Worm (Caenorhabditis elegans): ENCODE data around the gene B0024.11.

B0024.11 gene

ce11 chrV:10307283-10307682 is 12.1 kb downstream of the B0024.11 start, which contains the start of gene che-12:
Gene che-12 (minus strand): TSS chrV:10307383.
- no peak for TF ChIP-seq nhr-20 (tag; optimal IDR thresholded peaks at IDR 0.05)
- TF ChIP-seq zag-1 (tag; optimal IDR thresholded peaks at IDR 0.05): no peak
- peak; percentile 38 for TF ChIP-seq fkh-8 (tag; optimal IDR thresholded peaks at IDR 0.05)

- TF ChIP-seq unc-98 (GFP tag; IDR thresholded peaks at IDR 0.05) (no peak), fkh-4 (tag; optimal IDR thresholded peaks at IDR 0.05; ENCODE audit: borderline replicate concordance) (no peak), alr-1 (tag; optimal IDR thresholded peaks at IDR 0.05; ENCODE audit: borderline replicate concordance) (no peak), F16B12.6 (tag; optimal IDR thresholded peaks at IDR 0.05) (no peak), zip-4 (GFP tag; optimal IDR thresholded peaks at IDR 0.05) (no peak), swsn-7 (tag; optimal IDR thresholded peaks at IDR 0.05) (no peak), snpc-4 (tag; optimal IDR thresholded peaks at IDR 0.05) (no peak), zag-1 (tag; optimal IDR thresholded peaks at IDR 0.05) (no peak), vab-15 (tag; optimal IDR thresholded peaks at IDR 0.05) (no peak), nhr-90 (tag; optimal IDR thresholded peaks at IDR 0.05; ENCODE audit: poor library complexity) (no peak), ceh-88 (GFP tag; IDR thresholded peaks at IDR 0.05) (no peak), isw-1 (GFP tag; IDR thresholded peaks at IDR 0.05) (no peak), ceh-90 (tag; optimal IDR thresholded peaks at IDR 0.05) (no peak), lin-15B (tag; optimal IDR thresholded peaks at IDR 0.05) (no peak)
Observed at ce11 chrV:10297099-10297498, 22.2 kb downstream of the B0024.11 start, which contains the start of gene B0024.4. Gene B0024.4 (plus strand): TSS chrV:10297399.

DNA sequence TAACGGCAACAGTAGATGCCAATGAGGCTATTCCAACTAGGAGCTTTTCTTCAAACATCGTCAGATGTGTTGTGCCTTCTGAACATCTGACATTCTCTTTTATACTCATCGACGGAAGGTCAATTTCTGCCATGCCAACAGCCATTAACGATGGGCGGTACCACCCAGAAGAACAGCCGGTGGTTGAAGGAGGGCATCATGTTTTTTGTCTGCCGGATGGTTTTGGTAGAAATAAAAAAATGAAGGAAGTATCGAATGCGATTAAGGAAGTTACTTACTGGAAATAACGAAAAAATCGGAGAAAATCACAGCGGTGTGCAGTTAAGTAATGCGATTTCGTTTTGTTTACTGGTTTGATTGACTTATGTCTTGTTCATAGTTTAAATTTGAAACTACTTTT is 24.8 kb downstream of the B0024.11 start, which contains the start of gene col-150:
TSS of gene col-150 (minus strand) at position 101 of the 400 bp plus-strand sequence.
- TF ChIP-seq nhr-85 (tag) (peak; percentile 29), aly-2 (tag; optimal IDR thresholded peaks at IDR 0.05) (no peak), fkh-10 (GFP tag; optimal IDR thresholded peaks at IDR 0.05) (no peak), ceh-90 (tag; optimal IDR thresholded peaks at IDR 0.05) (no peak), grh-1 (GFP tag; IDR thresholded peaks at IDR 0.05) (no peak), nhr-12 (tag; optimal IDR thresholded peaks at IDR 0.05) (no peak)

ce11 chrV:10292819-10293357 is 26.4 kb downstream of the B0024.11 start, which contains the start of gene col-149:
Gene col-149 (minus strand): TSS chrV:10292869.
- TF ChIP-seq egl-13 (tag; optimal IDR thresholded peaks at IDR 0.05): no peak
- peak; percentile 20 for TF ChIP-seq lin-14 (GFP tag; optimal IDR thresholded peaks at IDR 0.05)
- TF ChIP-seq jun-1 (tag; optimal IDR thresholded peaks at IDR 0.05): no peak
- TF ChIP-seq blmp-1 (tag; optimal IDR thresholded peaks at IDR 0.05): peak; percentile 99
- peak in 2 of 6 experiments; percentile 15 to 59 for TF ChIP-seq elt-3 (tag; optimal IDR thresholded peaks at IDR 0.05)

- no peak for TF ChIP-seq efl-1 (optimal IDR thresholded peaks at IDR 0.05)
- TF ChIP-seq efl-1 (GFP tag; optimal IDR thresholded peaks at IDR 0.05 in 1 of 2): peak in 1 of 2 experiments; percentile 68
- TF ChIP-seq zag-1 (tag; optimal IDR thresholded peaks at IDR 0.05): no peak
Observed at ce11 chrV:10291848-10292247, 27.5 kb downstream of the B0024.11 start.

ce11 chrV:10289743-10290142 is 29.6 kb downstream of the B0024.11 start, which contains the start of gene B0024.15:
Gene B0024.15 (plus strand): TSS chrV:10290043.
- TF ChIP-seq fkh-8 (tag; optimal IDR thresholded peaks at IDR 0.05) (peak; percentile 35), nhr-90 (tag; optimal IDR thresholded peaks at IDR 0.05; ENCODE audit: poor library complexity) (no peak), tlp-1 (tag; optimal IDR thresholded peaks at IDR 0.05) (no peak)

DNA sequence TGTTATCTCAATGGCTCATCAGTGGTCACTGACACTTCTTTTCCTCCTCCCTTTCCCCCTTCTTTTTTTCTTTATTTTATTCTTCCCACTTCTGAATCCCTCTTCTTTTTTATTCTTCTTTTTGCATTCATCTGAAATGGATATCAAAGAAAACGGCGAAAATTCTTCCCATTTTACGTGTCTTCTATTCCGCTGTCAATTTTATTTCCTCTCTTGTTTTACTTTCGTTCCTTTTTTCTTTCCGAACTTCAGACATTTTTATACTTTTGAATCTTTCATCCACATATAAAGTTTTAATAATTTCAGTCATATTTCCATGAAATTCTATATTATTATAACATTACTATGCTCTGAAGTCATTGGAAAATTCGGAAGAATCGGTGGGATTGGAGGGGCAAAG is 32.1 kb downstream of the B0024.11 start, which contains the start of gene B0024.3:
TSS of gene B0024.3 (plus strand) at position 301 of the 400 bp plus-strand sequence.
- TF ChIP-seq xbp-1 (tag; optimal IDR thresholded peaks at IDR 0.05): no peak
- no peak for TF ChIP-seq ceh-82 (tag; optimal IDR thresholded peaks at IDR 0.05)
- TF ChIP-seq sptf-1 (tag; optimal IDR thresholded peaks at IDR 0.05): no peak
- no peak for TF ChIP-seq pqm-1 (tag; optimal IDR thresholded peaks at IDR 0.05)
- TF ChIP-seq efl-1 (optimal IDR thresholded peaks at IDR 0.05): no peak
- no peak for TF ChIP-seq efl-1 (GFP tag; optimal IDR thresholded peaks at IDR 0.05 in 1 of 2)
- peak; percentile 34 for TF ChIP-seq lin-14 (GFP tag; optimal IDR thresholded peaks at IDR 0.05)
- no peak for TF ChIP-seq ztf-11 (tag; optimal IDR thresholded peaks at IDR 0.05)
- TF ChIP-seq pag-3 (tag; optimal IDR thresholded peaks at IDR 0.05; ENCODE audit: borderline replicate concordance, insufficient read depth): no peak
- peak in 1 of 2 experiments; percentile 8 for TF ChIP-seq lsy-2 (tag; optimal IDR thresholded peaks at IDR 0.05)
- TF ChIP-seq ceh-88 (GFP tag; IDR thresholded peaks at IDR 0.05): no peak
- TF ChIP-seq ets-5 (GFP tag; IDR thresholded peaks at IDR 0.05): no peak
- no peak for TF ChIP-seq unc-86 (tag; optimal IDR thresholded peaks at IDR 0.05)

Data from whole organism, L1 larva.